Comparison of ENCODE assay signal across 5 fruit fly cellular contexts in genomic region chrX:7336962-7337844, dm6.
A peak's percentile ranks its signal among the peaks of the same experiment; 100 is the strongest.
TF ChIP-seq lines count a peak whose summit lies in the region.

TSS of gene CBP (plus strand) at chrX:7337352.

- TF ChIP-seq CTCF in whole organism, embryonic (GFP tag; optimal IDR thresholded peaks at IDR 0.05; lab: Kevin White, UChicago) = peak; percentile 77

TF ChIP-seq in whole organism, adult, 20 proteins besides CTCF, POLR2A, EP300 and RAD21:
- peak; percentile 48 for TF ChIP-seq Hr96 (GFP tag; optimal IDR thresholded peaks at IDR 0.05; lab: Kevin White, UChicago)
- TF ChIP-seq bab1 (GFP tag; optimal IDR thresholded peaks at IDR 0.05; lab: Kevin White, UChicago) = peak; percentile 69
- TF ChIP-seq CG1620 (GFP tag; optimal IDR thresholded peaks at IDR 0.05; lab: Kevin White, UChicago) = peak; percentile 2
- TF ChIP-seq CG7101 (tag; optimal IDR thresholded peaks at IDR 0.05; lab: Kevin White, UChicago) = peak; percentile 60
- peak; percentile 41 for TF ChIP-seq CG14711 (tag; optimal IDR thresholded peaks at IDR 0.05; lab: Kevin White, UChicago)
- no peak for TF ChIP-seq kay (GFP tag; lab: Kevin White, UChicago; ENCODE audit: borderline replicate concordance)
- TF ChIP-seq cic (GFP tag; optimal IDR thresholded peaks at IDR 0.05; lab: Kevin White, UChicago) = no peak
- no peak for TF ChIP-seq cnc (optimal IDR thresholded peaks at IDR 0.05; lab: Kevin White, UChicago)
- no peak for TF ChIP-seq CG11617 (GFP tag; optimal IDR thresholded peaks at IDR 0.05; lab: Kevin White, UChicago)

TF ChIP-seq in whole organism, embryonic, 481 proteins besides CTCF, POLR2A, EP300 and RAD21 (continues in another document):
- TF ChIP-seq CG4854 (GFP tag; optimal IDR thresholded peaks at IDR 0.05; lab: Kevin White, UChicago) (peak; percentile 95), CG11723 (GFP tag; optimal IDR thresholded peaks at IDR 0.05; lab: Kevin White, UChicago) (peak; percentile 97), CG6791 (GFP tag; IDR thresholded peaks at IDR 0.05; lab: Robert Waterston, UW; ENCODE audit: partially characterized antibody) (0 out of 3 replicates have a peak, but pooled peaks have one; percentile 16), mirr (GFP tag; optimal IDR thresholded peaks at IDR 0.05; lab: Kevin White, UChicago) (peak; percentile 92), CG10147 (GFP tag; optimal IDR thresholded peaks at IDR 0.05; lab: Kevin White, UChicago) (peak; percentile 95), Xrp1 (GFP tag; IDR thresholded peaks at IDR 0.05; lab: Robert Waterston, UW) (peak; percentile 98), CG7963 (GFP tag; IDR thresholded peaks at IDR 0.05; lab: Robert Waterston, UW; ENCODE audit: partially characterized antibody) (no peak), CG34376 (GFP tag; optimal IDR thresholded peaks at IDR 0.05; lab: Kevin White, UChicago) (peak; percentile 91), CG5245 (GFP tag; optimal IDR thresholded peaks at IDR 0.05; lab: Kevin White, UChicago) (peak; percentile 97), CG12071 (GFP tag; optimal IDR thresholded peaks at IDR 0.05; lab: Kevin White, UChicago) (peak; percentile 98), CG30020 (tag; optimal IDR thresholded peaks at IDR 0.05; lab: Kevin White, UChicago) (peak; percentile 84), CG10209 (GFP tag; optimal IDR thresholded peaks at IDR 0.05; lab: Kevin White, UChicago) (peak; percentile 98), pnt (GFP tag; optimal IDR thresholded peaks at IDR 0.05; lab: Kevin White, UChicago) (peak; percentile 97), odd (GFP tag; optimal IDR thresholded peaks at IDR 0.05; lab: Kevin White, UChicago) (peak; percentile 97), HLH54F (GFP tag; optimal IDR thresholded peaks at IDR 0.05; lab: Kevin White, UChicago) (peak; percentile 93), pum (GFP tag; optimal IDR thresholded peaks at IDR 0.05; lab: Kevin White, UChicago) (peak; percentile 98), C15 (GFP tag; IDR thresholded peaks at IDR 0.05; lab: Robert Waterston, UW) (peak; percentile 81; the same call in 2 of the 3 replicates), so (GFP tag; IDR thresholded peaks at IDR 0.05; lab: Robert Waterston, UW) (peak; percentile 96), dmrt11E (tag; optimal IDR thresholded peaks at IDR 0.05; lab: Kevin White, UChicago) (peak; percentile 99)

TF ChIP-seq in whole organism, prepupa, 60 proteins besides CTCF, POLR2A, EP300 and RAD21 (continues in another document):
- peak; percentile 95 for TF ChIP-seq Smox (GFP tag; optimal IDR thresholded peaks at IDR 0.05; lab: Kevin White, UChicago)
- TF ChIP-seq CG11902 (GFP tag; optimal IDR thresholded peaks at IDR 0.05; lab: Kevin White, UChicago) = peak; percentile 92
- peak; percentile 96 for TF ChIP-seq CG8119 (GFP tag; IDR thresholded peaks at IDR 0.05; lab: Robert Waterston, UW)
- peak; percentile 95 for TF ChIP-seq CG6854 (GFP tag; optimal IDR thresholded peaks at IDR 0.05; lab: Kevin White, UChicago)
- peak; percentile 97 for TF ChIP-seq CG1621 (tag; optimal IDR thresholded peaks at IDR 0.05; lab: Kevin White, UChicago)
- peak; percentile 96 for TF ChIP-seq Sox102F (GFP tag; optimal IDR thresholded peaks at IDR 0.05; lab: Kevin White, UChicago)
- TF ChIP-seq Eip78C (GFP tag; lab: Kevin White, UChicago) = peak; percentile 99
- TF ChIP-seq eg (GFP tag; IDR thresholded peaks at IDR 0.05; lab: Robert Waterston, UW) = peak; percentile 95
- TF ChIP-seq salr (GFP tag; optimal IDR thresholded peaks at IDR 0.05; lab: Kevin White, UChicago) = peak; percentile 89 to 97
- TF ChIP-seq OdsH (GFP tag; optimal IDR thresholded peaks at IDR 0.05; lab: Kevin White, UChicago) = peak; percentile 96
- peak; percentile 90 for TF ChIP-seq Eip93F (GFP tag; optimal IDR thresholded peaks at IDR 0.05; lab: Kevin White, UChicago)
- TF ChIP-seq CG10669 (GFP tag; optimal IDR thresholded peaks at IDR 0.05; lab: Kevin White, UChicago) = peak; percentile 97
- peak; percentile 97 for TF ChIP-seq Sox14 (GFP tag; optimal IDR thresholded peaks at IDR 0.05; lab: Kevin White, UChicago)
- peak; percentile 81 for TF ChIP-seq Blimp-1 (GFP tag; optimal IDR thresholded peaks at IDR 0.05; lab: Kevin White, UChicago)
- TF ChIP-seq svp (GFP tag; lab: Kevin White, UChicago) = peak; percentile 97
- TF ChIP-seq Lpt (GFP tag; optimal IDR thresholded peaks at IDR 0.05; lab: Kevin White, UChicago) = peak; percentile 94
- TF ChIP-seq Ets21C (GFP tag; optimal IDR thresholded peaks at IDR 0.05; lab: Kevin White, UChicago) = peak; percentile 92
- TF ChIP-seq Hr4 (GFP tag; optimal IDR thresholded peaks at IDR 0.05; lab: Kevin White, UChicago) = peak; percentile 96
- peak; percentile 95 for TF ChIP-seq CG15336 (GFP tag; IDR thresholded peaks at IDR 0.05; lab: Robert Waterston, UW)
- TF ChIP-seq net (GFP tag; optimal IDR thresholded peaks at IDR 0.05; lab: Kevin White, UChicago) = peak; percentile 94
- peak; percentile 91 for TF ChIP-seq dac (GFP tag; optimal IDR thresholded peaks at IDR 0.05; lab: Kevin White, UChicago)
- TF ChIP-seq Ets96B (tag; optimal IDR thresholded peaks at IDR 0.05; lab: Kevin White, UChicago) = peak; percentile 97

TF ChIP-seq in whole organism, pupa, 21 proteins besides CTCF, POLR2A, EP300 and RAD21:
- peak; percentile 94 for TF ChIP-seq Snoo (tag; optimal IDR thresholded peaks at IDR 0.05; lab: Kevin White, UChicago)
- TF ChIP-seq D1 (tag; optimal IDR thresholded peaks at IDR 0.05; lab: Kevin White, UChicago) = peak; percentile 76
- peak; percentile 95 for TF ChIP-seq gl (tag; optimal IDR thresholded peaks at IDR 0.05; lab: Kevin White, UChicago)
- TF ChIP-seq CG32121 (GFP tag; IDR thresholded peaks at IDR 0.05; lab: Robert Waterston, UW) = peak; percentile 92
- peak; percentile 97 for TF ChIP-seq Pif1A (GFP tag; optimal IDR thresholded peaks at IDR 0.05; lab: Kevin White, UChicago)
- TF ChIP-seq CG12605 (GFP tag; IDR thresholded peaks at IDR 0.05; lab: Robert Waterston, UW) = peak; percentile 92
- peak; percentile 96 for TF ChIP-seq CG4496 (GFP tag; IDR thresholded peaks at IDR 0.05; lab: Robert Waterston, UW)
- peak; percentile 76 for TF ChIP-seq CG10348 (GFP tag; IDR thresholded peaks at IDR 0.05; lab: Robert Waterston, UW)
- peak; percentile 97 for TF ChIP-seq CG8301 (tag; optimal IDR thresholded peaks at IDR 0.05; lab: Kevin White, UChicago)
- peak; percentile 97 for TF ChIP-seq CG14655 (GFP tag; optimal IDR thresholded peaks at IDR 0.05; lab: Kevin White, UChicago)
- peak; percentile 96 for TF ChIP-seq Pif1B (GFP tag; optimal IDR thresholded peaks at IDR 0.05; lab: Kevin White, UChicago)
- peak; percentile 96 for TF ChIP-seq CG17806 (tag; optimal IDR thresholded peaks at IDR 0.05; lab: Kevin White, UChicago)
- TF ChIP-seq CG9948 (tag; optimal IDR thresholded peaks at IDR 0.05; lab: Kevin White, UChicago) = peak; percentile 97
- TF ChIP-seq CG34367 (tag; optimal IDR thresholded peaks at IDR 0.05; lab: Kevin White, UChicago) = peak; percentile 97
- peak; percentile 80 for TF ChIP-seq rn (GFP tag; IDR thresholded peaks at IDR 0.05; lab: Robert Waterston, UW)
- peak; percentile 96 for TF ChIP-seq fd96Ca (GFP tag; IDR thresholded peaks at IDR 0.05; lab: Robert Waterston, UW)
- TF ChIP-seq CG15710 (tag; optimal IDR thresholded peaks at IDR 0.05; lab: Kevin White, UChicago) = peak; percentile 96
- TF ChIP-seq CG8159 (tag; optimal IDR thresholded peaks at IDR 0.05; lab: Kevin White, UChicago) = peak; percentile 97
- peak; percentile 69 for TF ChIP-seq EcR (GFP tag; optimal IDR thresholded peaks at IDR 0.05; lab: Kevin White, UChicago)
- TF ChIP-seq Ets98B (GFP tag; IDR thresholded peaks at IDR 0.05; lab: Robert Waterston, UW) = peak; percentile 91
- peak; percentile 98 for TF ChIP-seq CG13204 (GFP tag; optimal IDR thresholded peaks at IDR 0.05; lab: Kevin White, UChicago)

TF ChIP-seq in whole organism, wandering third instar larva, 38 proteins besides CTCF, POLR2A, EP300 and RAD21 (continues in another document):
- TF ChIP-seq ey (GFP tag; optimal IDR thresholded peaks at IDR 0.05; lab: Kevin White, UChicago) (peak; percentile 91), Abd-B (GFP tag; optimal IDR thresholded peaks at IDR 0.05; lab: Kevin White, UChicago) (no peak), pan (optimal IDR thresholded peaks at IDR 0.05; lab: Kevin White, UChicago) (no peak), tai (GFP tag; optimal IDR thresholded peaks at IDR 0.05; lab: Kevin White, UChicago) (peak; percentile 35), GATAd (GFP tag; optimal IDR thresholded peaks at IDR 0.05; lab: Kevin White, UChicago) (no peak), Rel (GFP tag; optimal IDR thresholded peaks at IDR 0.05; lab: Kevin White, UChicago) (peak; percentile 28), Rel (tag; optimal IDR thresholded peaks at IDR 0.05; lab: Kevin White, UChicago) (peak; percentile 61), h (GFP tag; optimal IDR thresholded peaks at IDR 0.05; lab: Kevin White, UChicago) (peak; percentile 93), Hr83 (GFP tag; optimal IDR thresholded peaks at IDR 0.05; lab: Kevin White, UChicago; ENCODE audit: poor library complexity, severe bottlenecking) (no peak), Hnf4 (GFP tag; optimal IDR thresholded peaks at IDR 0.05; lab: Kevin White, UChicago) (peak; percentile 81), Sp1 (GFP tag; optimal IDR thresholded peaks at IDR 0.05; lab: Kevin White, UChicago) (peak; percentile 92), Vsx2 (GFP tag; optimal IDR thresholded peaks at IDR 0.05; lab: Kevin White, UChicago; ENCODE audit: partially characterized antibody) (no peak), Myc (optimal IDR thresholded peaks at IDR 0.05; lab: Kevin White, UChicago) (no peak), usp (GFP tag; optimal IDR thresholded peaks at IDR 0.05; lab: Kevin White, UChicago) (no peak), Jra (GFP tag; optimal IDR thresholded peaks at IDR 0.05; lab: Kevin White, UChicago) (peak; percentile 51), Hr78 (GFP tag; optimal IDR thresholded peaks at IDR 0.05; lab: Kevin White, UChicago) (no peak), sv (GFP tag; optimal IDR thresholded peaks at IDR 0.05; lab: Kevin White, UChicago) (peak; percentile 86), jim (GFP tag; optimal IDR thresholded peaks at IDR 0.05; lab: Kevin White, UChicago) (no peak), woc (GFP tag; optimal IDR thresholded peaks at IDR 0.05; lab: Kevin White, UChicago) (peak; percentile 74), N (GFP tag; optimal IDR thresholded peaks at IDR 0.05; lab: Kevin White, UChicago) (no peak), dmrt93B (GFP tag; optimal IDR thresholded peaks at IDR 0.05; lab: Kevin White, UChicago) (peak; percentile 83), psq (GFP tag; optimal IDR thresholded peaks at IDR 0.05; lab: Kevin White, UChicago) (peak; percentile 94), foxo (GFP tag; optimal IDR thresholded peaks at IDR 0.05; lab: Kevin White, UChicago) (peak; percentile 31 to 92), Mio (GFP tag; optimal IDR thresholded peaks at IDR 0.05; lab: Kevin White, UChicago) (no peak), dl (GFP tag; optimal IDR thresholded peaks at IDR 0.05; lab: Kevin White, UChicago; ENCODE audit: insufficient read depth in 1 of 2, partially characterized antibody in 2 of 2) (no peak), fru (GFP tag; optimal IDR thresholded peaks at IDR 0.05; lab: Kevin White, UChicago) (peak; percentile 96), brk (GFP tag; optimal IDR thresholded peaks at IDR 0.05; lab: Kevin White, UChicago) (peak; percentile 87), lola (GFP tag; optimal IDR thresholded peaks at IDR 0.05; lab: Kevin White, UChicago) (no peak)
